Worm (Caenorhabditis elegans): ENCODE results near the gene C29F5.8.

DNA sequence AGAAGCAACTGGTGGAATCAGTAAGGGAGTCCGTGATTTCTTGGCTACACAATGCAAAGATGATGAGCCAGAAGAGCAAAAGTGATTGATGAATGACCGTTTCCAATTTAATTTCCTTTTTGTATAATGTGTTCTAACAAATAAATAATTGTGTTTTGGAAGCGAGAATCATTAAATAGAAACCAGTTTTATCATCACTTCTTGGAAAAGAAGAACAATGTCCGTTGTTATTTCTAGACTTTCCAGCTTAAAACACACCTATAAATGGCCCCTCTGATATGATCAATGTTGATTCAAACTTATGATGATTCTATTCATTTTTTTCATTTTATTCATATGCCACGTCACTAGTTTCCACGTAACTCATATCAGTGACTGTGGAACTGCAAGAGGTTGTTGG is at the start of gene C29F5.8:
- no peak for TF ChIP-seq unc-39 (tag; optimal IDR thresholded peaks at IDR 0.05)
- TF ChIP-seq hlh-1 (tag; optimal IDR thresholded peaks at IDR 0.05): no peak
- no peak for TF ChIP-seq snpc-4 (tag; optimal IDR thresholded peaks at IDR 0.05)
- no peak for TF ChIP-seq mep-1 (tag; optimal IDR thresholded peaks at IDR 0.05)
- TF ChIP-seq drap-1 (GFP tag; optimal IDR thresholded peaks at IDR 0.05): no peak
- TF ChIP-seq nhr-237 (tag; optimal IDR thresholded peaks at IDR 0.05): no peak
- no peak for TF ChIP-seq nhr-28 (tag; optimal IDR thresholded peaks at IDR 0.05)
- no peak for TF ChIP-seq ztf-11 (tag; optimal IDR thresholded peaks at IDR 0.05)
- no peak for TF ChIP-seq nhr-12 (tag; optimal IDR thresholded peaks at IDR 0.05)
